Fruit fly (Drosophila melanogaster) whole organism, pupa: ENCODE data around the gene yata.

Experiments used
- CG10348 ChIP-seq: fragments of 200-800 bp; sonication (Bioruptor generic); IDR thresholded peaks from 2 replicates; pipeline ENCODE4 v1.3.6; 2022; ENCODE audit warnings: missing biosample characterization, missing genetic modification characterization
- CG13204 ChIP-seq: fragments of 200-800 bp; sonication (Bioruptor generic); optimal IDR thresholded peaks from 2 replicates; lab custom pipeline; 2018; ENCODE audit warnings: missing biosample characterization, mild to moderate bottlenecking, missing genetic modification characterization, moderate library complexity
- EcR ChIP-seq: fragments of 200-800 bp; sonication (Bioruptor generic); optimal IDR thresholded peaks from 3 replicates; lab custom pipeline; 2019; ENCODE audit warnings: missing biosample characterization, missing genetic modification characterization, mild to moderate bottlenecking, moderate library complexity, missing genetic modification reagents

DNA sequence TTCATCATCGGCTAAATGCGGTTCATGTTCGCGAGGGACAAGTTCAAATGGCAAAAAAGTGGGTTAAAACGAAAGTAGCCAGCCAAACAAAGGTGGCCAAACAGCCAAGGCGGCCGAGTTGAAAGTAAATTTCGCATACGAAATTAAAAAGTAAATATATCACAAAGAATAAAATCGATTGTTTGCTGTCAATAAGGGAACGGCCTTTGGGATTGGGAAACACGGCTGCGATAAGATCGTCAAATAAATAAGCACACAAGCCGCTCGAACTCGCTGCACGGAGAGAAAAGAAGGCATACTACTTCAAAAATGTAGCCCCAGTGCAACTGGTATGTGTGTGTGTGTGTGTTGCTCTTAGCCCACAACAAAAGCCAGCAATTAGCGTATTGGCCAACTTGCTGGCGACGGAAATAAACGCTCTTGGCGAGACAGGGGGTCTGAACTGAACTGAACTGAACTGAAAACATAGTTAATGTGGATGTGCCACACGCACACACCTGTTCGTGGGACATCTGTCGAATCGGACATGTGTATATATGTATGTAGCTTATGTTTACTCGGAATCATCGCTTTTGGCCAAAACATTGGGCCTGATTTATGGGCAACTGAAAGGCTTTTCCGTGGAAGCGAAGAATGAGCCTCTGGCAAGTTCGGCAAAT lies 39.0 kb downstream of the yata start:
- no peak for TF ChIP-seq CG13204 (GFP tag; lab: Kevin White, UChicago)
- no peak for TF ChIP-seq CG10348 (GFP tag; lab: Robert Waterston, UW)
- no peak for TF ChIP-seq EcR (GFP tag; lab: Kevin White, UChicago)
